Worm (Caenorhabditis elegans) whole organism, L1 larva: ENCODE results near the gene str-46.

Experiments used
- aly-2 ChIP-seq: fragments of 150-350 bp; optimal IDR thresholded peaks from 2 replicates; lab custom pipeline; 2014; ENCODE audit warnings: missing biosample characterization, missing genetic modification characterization
- efl-3 ChIP-seq: fragments of 200-800 bp; sonication (Bioruptor generic); optimal IDR thresholded peaks from 2 replicates; lab custom pipeline; 2018; ENCODE audit warnings: mild to moderate bottlenecking, missing genetic modification characterization, missing compliant biosample characterization
- elt-3 ChIP-seq, 6 experiments: fragments of 150-350 bp in 1 of 6; sonication (generic microtip); optimal IDR thresholded peaks; 2 replicates each; lab custom pipeline; 2017 to 2018; ENCODE audit warnings: missing biosample characterization in 6 of 6, missing genetic modification characterization in 6 of 6, inconsistent platforms in 1 of 6
- lin-13 ChIP-seq: fragments of 150-350 bp; optimal IDR thresholded peaks from 2 replicates; lab custom pipeline; 2014; ENCODE audit warnings: missing biosample characterization, missing genetic modification reagents, missing genetic modification characterization
- lin-39 ChIP-seq: fragments of 150-350 bp; optimal IDR thresholded peaks from 2 replicates; lab custom pipeline; 2014; ENCODE audit warnings: missing biosample characterization, missing genetic modification reagents, missing genetic modification characterization
- mdl-1 ChIP-seq, 2 experiments: fragments of 150-350 bp; optimal IDR thresholded peaks; 2 replicates each; lab custom pipeline; 2014 to 2017; ENCODE audit warnings: missing biosample characterization in 2 of 2, missing genetic modification characterization in 2 of 2, inconsistent platforms in 1 of 2
- nhr-12 ChIP-seq: sonication (generic microtip); optimal IDR thresholded peaks from 2 replicates; lab custom pipeline; 2017; ENCODE audit warnings: missing biosample characterization, missing genetic modification characterization
- nhr-47 ChIP-seq: sonication (generic microtip); optimal IDR thresholded peaks from 2 replicates; lab custom pipeline; 2016; ENCODE audit warnings: mild to moderate bottlenecking, missing genetic modification characterization, moderate library complexity, missing compliant biosample characterization

- TF ChIP-seq elt-3 (tag; optimal IDR thresholded peaks at IDR 0.05; lab: Kevin White, UChicago): no peak
- no peak for TF ChIP-seq lin-39 (tag; lab: Kevin White, UChicago)
- TF ChIP-seq lin-13 (GFP tag; lab: Kevin White, UChicago): no peak
- no peak for TF ChIP-seq mdl-1 (tag; optimal IDR thresholded peaks at IDR 0.05; lab: Kevin White, UChicago)
- no peak for TF ChIP-seq efl-3 (GFP tag; lab: Kevin White, UChicago)
- TF ChIP-seq aly-2: no peak
- TF ChIP-seq nhr-47 (tag; lab: Kevin White, UChicago): no peak
- no peak for TF ChIP-seq nhr-12 (tag; lab: Kevin White, UChicago)
Observed at ce11 chrV:2899867-2900266, at the start of gene str-46.
